Fruit fly (Drosophila melanogaster) whole organism, embryonic: Measurements from ENCODE around the gene CG9498.

Experiments
- Awh ChIP-seq: fragments of 200-800 bp; sonication (Bioruptor generic); IDR thresholded peaks from 2 replicates; pipeline ENCODE4, ENCODE4 v1.3.6; 2022; ENCODE audit warnings: missing biosample characterization, missing genetic modification characterization
- CG1024 ChIP-seq: fragments of 200-800 bp; sonication (Bioruptor generic); IDR thresholded peaks from 2 replicates; pipeline ENCODE4 v1.3.6; 2022; ENCODE audit warnings: missing biosample characterization, missing genetic modification characterization
- CG10565 ChIP-seq: fragments of 200-800 bp; sonication (Bioruptor generic); optimal IDR thresholded peaks from 3 replicates; lab custom pipeline; 2016; ENCODE audit warnings: missing biosample characterization, mild to moderate bottlenecking, missing genetic modification characterization
- CG12071 ChIP-seq: fragments of 200-800 bp; sonication (Bioruptor generic); optimal IDR thresholded peaks from 3 replicates; lab custom pipeline; 2018; ENCODE audit warnings: missing biosample characterization, mild to moderate bottlenecking, missing genetic modification characterization
- CG13424 ChIP-seq: fragments of 200-800 bp; sonication (Bioruptor generic); optimal IDR thresholded peaks from 2 replicates; lab custom pipeline; 2019; ENCODE audit warnings: missing biosample characterization, mild to moderate bottlenecking, missing genetic modification characterization, moderate library complexity
- CG15696 ChIP-seq: fragments of 200-800 bp; sonication (Bioruptor generic); optimal IDR thresholded peaks from 2 replicates; lab custom pipeline; 2019; ENCODE audit warnings: missing biosample characterization, mild to moderate bottlenecking, missing genetic modification characterization, moderate library complexity
- CG16779 ChIP-seq: fragments of 200-800 bp; sonication (Bioruptor generic); IDR thresholded peaks from 2 replicates; pipeline ENCODE4 v1.3.6; 2022; ENCODE audit warnings: missing biosample characterization, missing genetic modification characterization
- CG17186 ChIP-seq: fragments of 200-800 bp; sonication (Bioruptor generic); optimal IDR thresholded peaks from 3 replicates; lab custom pipeline; 2017; ENCODE audit warnings: missing biosample characterization, missing genetic modification reagents, missing genetic modification characterization
- CG18476 ChIP-seq: fragments of 200-800 bp; sonication (Bioruptor generic); optimal IDR thresholded peaks from 2 replicates; lab custom pipeline; 2016; ENCODE audit warnings: missing biosample characterization, mild to moderate bottlenecking, missing genetic modification characterization
- CG2129 ChIP-seq: fragments of 200-800 bp; sonication (Bioruptor generic); IDR thresholded peaks from 2 replicates; pipeline ENCODE4 v1.3.6; 2022; ENCODE audit warnings: missing biosample characterization, missing genetic modification characterization; ENCODE audit not compliant: partially characterized antibody
- CG31388 ChIP-seq: fragments of 200-800 bp; sonication (Bioruptor generic); optimal IDR thresholded peaks from 2 replicates; lab custom pipeline; 2016; ENCODE audit warnings: missing biosample characterization, missing genetic modification characterization
- CG34224 ChIP-seq: fragments of 200-800 bp; sonication (Bioruptor generic); IDR thresholded peaks from 3 replicates; pipeline ENCODE4 v1.3.6; 2022; ENCODE audit warnings: missing biosample characterization, missing genetic modification characterization; ENCODE audit not compliant: partially characterized antibody
- CG3847 ChIP-seq: fragments of 200-800 bp; sonication (Bioruptor generic); IDR thresholded peaks from 2 replicates; pipeline ENCODE4 v1.3.6; 2022; ENCODE audit warnings: missing biosample characterization, missing genetic modification characterization
- CG42726 ChIP-seq: fragments of 200-800 bp; sonication (Bioruptor generic); IDR thresholded peaks from 2 replicates; pipeline ENCODE4 v1.3.6; 2022; ENCODE audit warnings: missing biosample characterization, missing genetic modification characterization; ENCODE audit not compliant: partially characterized antibody
- CG43689 ChIP-seq: fragments of 200-800 bp; sonication (Bioruptor generic); IDR thresholded peaks from 2 replicates; pipeline ENCODE4 v1.3.6; 2022; ENCODE audit warnings: missing biosample characterization, missing genetic modification characterization
- CG4820 ChIP-seq: fragments of 200-800 bp; sonication (Bioruptor generic); optimal IDR thresholded peaks from 3 replicates; lab custom pipeline; 2016; ENCODE audit warnings: missing biosample characterization, missing genetic modification characterization
- CG8944 ChIP-seq: fragments of 200-800 bp; sonication (Bioruptor generic); optimal IDR thresholded peaks from 3 replicates; lab custom pipeline; 2016; ENCODE audit warnings: missing biosample characterization, missing genetic modification characterization
- CG9215 ChIP-seq: fragments of 200-800 bp; sonication (Bioruptor generic); IDR thresholded peaks from 2 replicates; pipeline ENCODE4 v1.3.6; 2022; ENCODE audit warnings: missing biosample characterization, missing genetic modification characterization
- CG9727 ChIP-seq: fragments of 200-800 bp; sonication (Bioruptor generic); optimal IDR thresholded peaks from 3 replicates; lab custom pipeline; 2017; ENCODE audit warnings: missing biosample characterization, mild to moderate bottlenecking, missing genetic modification characterization
- CTCF ChIP-seq: fragments of 200-800 bp; sonication (Bioruptor generic); optimal IDR thresholded peaks from 2 replicates; lab custom pipeline; 2017; ENCODE audit warnings: missing biosample characterization, mild to moderate bottlenecking, missing genetic modification characterization, moderate library complexity
- Doc2 ChIP-seq: fragments of 200-800 bp; sonication (Bioruptor generic); IDR thresholded peaks from 2 replicates; pipeline ENCODE4 v1.3.6; 2022; ENCODE audit warnings: missing biosample characterization, missing genetic modification characterization
- Doc3 ChIP-seq: fragments of 200-800 bp; sonication (Bioruptor generic); IDR thresholded peaks from 3 replicates; pipeline ENCODE4 v1.3.6; 2022; ENCODE audit warnings: missing biosample characterization, missing genetic modification characterization; ENCODE audit not compliant: partially characterized antibody
- Elba2 ChIP-seq: fragments of 200-800 bp; sonication (Bioruptor generic); optimal IDR thresholded peaks from 3 replicates; lab custom pipeline; 2016; ENCODE audit warnings: missing biosample characterization, missing genetic modification characterization
- HHEX ChIP-seq: fragments of 200-800 bp; sonication (Bioruptor generic); optimal IDR thresholded peaks from 3 replicates; lab custom pipeline; 2017; ENCODE audit warnings: missing biosample characterization, mild to moderate bottlenecking, missing genetic modification characterization, missing genetic modification reagents
- Lhr ChIP-seq: fragments of 200-800 bp; sonication (Bioruptor generic); optimal IDR thresholded peaks from 3 replicates; lab custom pipeline; 2017; ENCODE audit warnings: mild to moderate bottlenecking, missing biosample characterization, missing genetic modification reagents, missing genetic modification characterization
- Oaz ChIP-seq: fragments of 200-800 bp; sonication (Bioruptor generic); IDR thresholded peaks from 2 replicates; pipeline ENCODE4 v1.3.6; 2022; ENCODE audit warnings: missing biosample characterization, missing genetic modification characterization
- Tbp ChIP-seq: fragments of >200 bp; optimal IDR thresholded peaks from 2 replicates; lab custom pipeline; 2018; ENCODE audit warnings: missing biosample characterization, missing genetic modification characterization
- ara ChIP-seq: fragments of 200-800 bp; sonication (Bioruptor generic); IDR thresholded peaks from 2 replicates; pipeline ENCODE4 v1.3.6; 2022; ENCODE audit warnings: missing biosample characterization, missing genetic modification characterization
- cad ChIP-seq: fragments of >200 bp; optimal IDR thresholded peaks from 2 replicates; lab custom pipeline; 2017; ENCODE audit warnings: missing biosample characterization, missing genetic modification characterization
- chinmo ChIP-seq: fragments of 200-800 bp; sonication (Bioruptor generic); IDR thresholded peaks from 4 replicates; pipeline ENCODE4 v1.3.6; 2022; ENCODE audit warnings: missing biosample characterization, missing genetic modification characterization; ENCODE audit not compliant: partially characterized antibody
- chm ChIP-seq: fragments of 200-800 bp; sonication (Bioruptor generic); IDR thresholded peaks from 2 replicates; pipeline ENCODE4 v1.3.6; 2022; ENCODE audit warnings: missing biosample characterization, missing genetic modification characterization
- croc ChIP-seq: fragments of 200-800 bp; sonication (Bioruptor generic); conservative IDR thresholded peaks from 3 replicates; pipeline ENCODE4 v1.3.6; 2022; ENCODE audit warnings: missing biosample characterization, missing genetic modification characterization
- en ChIP-seq: fragments of 200-800 bp; sonication (Bioruptor generic); optimal IDR thresholded peaks from 2 replicates; lab custom pipeline; 2016; ENCODE audit warnings: missing biosample characterization, missing genetic modification characterization
- ewg ChIP-seq: fragments of 200-800 bp; sonication (Bioruptor generic); optimal IDR thresholded peaks from 3 replicates; lab custom pipeline; 2017; ENCODE audit warnings: mild to moderate bottlenecking, missing biosample characterization, missing genetic modification reagents, missing genetic modification characterization
- ftz-f1 ChIP-seq: fragments of 200-800 bp; sonication (Bioruptor generic); optimal IDR thresholded peaks from 2 replicates; lab custom pipeline; 2016; ENCODE audit warnings: missing biosample characterization, missing genetic modification characterization
- fu2 ChIP-seq: fragments of 200-800 bp; sonication (Bioruptor generic); optimal IDR thresholded peaks from 2 replicates; lab custom pipeline; 2016; ENCODE audit warnings: missing biosample characterization, missing genetic modification characterization
- grau ChIP-seq: fragments of 200-800 bp; optimal IDR thresholded peaks from 3 replicates; lab custom pipeline; 2019; ENCODE audit warnings: missing biosample characterization, mild to moderate bottlenecking, missing genetic modification characterization, moderate library complexity
- gsb ChIP-seq: fragments of 200-800 bp; sonication (Bioruptor generic); IDR thresholded peaks from 2 replicates; pipeline ENCODE4 v1.3.6; 2022; ENCODE audit warnings: missing biosample characterization, missing genetic modification characterization
- gsb-n ChIP-seq: fragments of 200-800 bp; sonication (Bioruptor generic); optimal IDR thresholded peaks from 3 replicates; lab custom pipeline; 2018; ENCODE audit warnings: missing biosample characterization, mild to moderate bottlenecking, missing genetic modification characterization
- jigr1 ChIP-seq: fragments of 200-800 bp; sonication (Bioruptor generic); IDR thresholded peaks from 3 replicates; pipeline ENCODE4 v1.3.6; 2022; ENCODE audit warnings: missing biosample characterization, missing genetic modification characterization
- lab ChIP-seq: fragments of 200-800 bp; sonication (Bioruptor generic); optimal IDR thresholded peaks from 3 replicates; lab custom pipeline; 2017; ENCODE audit warnings: missing biosample characterization, missing genetic modification characterization, mild to moderate bottlenecking, moderate library complexity, missing genetic modification reagents
- maf-S ChIP-seq: fragments of 200-800 bp; sonication (Bioruptor generic); optimal IDR thresholded peaks from 2 replicates; lab custom pipeline; 2016; ENCODE audit warnings: missing biosample characterization, missing genetic modification characterization
- mam ChIP-seq: fragments of 200-800 bp; sonication (Bioruptor generic); optimal IDR thresholded peaks from 3 replicates; lab custom pipeline; 2016; ENCODE audit warnings: missing biosample characterization, missing genetic modification characterization
- pnt ChIP-seq: fragments of 200-800 bp; sonication (Bioruptor generic); optimal IDR thresholded peaks from 3 replicates; lab custom pipeline; 2016; ENCODE audit warnings: missing biosample characterization, missing genetic modification characterization
- pum ChIP-seq: fragments of 200-800 bp; sonication (Bioruptor generic); optimal IDR thresholded peaks from 2 replicates; lab custom pipeline; 2016; ENCODE audit warnings: missing biosample characterization, missing genetic modification characterization
- pzg ChIP-seq: fragments of 200-800 bp; sonication (Bioruptor generic); optimal IDR thresholded peaks from 3 replicates; lab custom pipeline; 2018; ENCODE audit warnings: missing biosample characterization, mild to moderate bottlenecking, missing genetic modification characterization, moderate library complexity
- rib ChIP-seq: fragments of 200-800 bp; sonication (Bioruptor generic); IDR thresholded peaks from 2 replicates; pipeline ENCODE4 v1.3.6; 2022; ENCODE audit warnings: missing biosample characterization, missing genetic modification characterization
- salm ChIP-seq: fragments of 200-800 bp; sonication (Bioruptor generic); optimal IDR thresholded peaks from 2 replicates; lab custom pipeline; 2018; ENCODE audit warnings: missing biosample characterization, mild to moderate bottlenecking, missing genetic modification characterization
- schlank ChIP-seq: fragments of 200-800 bp; sonication (Bioruptor generic); optimal IDR thresholded peaks from 2 replicates; lab custom pipeline; 2018; ENCODE audit warnings: missing biosample characterization, mild to moderate bottlenecking, missing genetic modification characterization
- sna ChIP-seq: fragments of 200-800 bp; sonication (Bioruptor generic); IDR thresholded peaks from 2 replicates; pipeline ENCODE4 v1.3.6; 2022; ENCODE audit warnings: missing biosample characterization, missing genetic modification characterization; ENCODE audit not compliant: partially characterized antibody
- tap ChIP-seq: fragments of 200-800 bp; optimal IDR thresholded peaks from 3 replicates; lab custom pipeline; 2019; ENCODE audit warnings: missing biosample characterization, mild to moderate bottlenecking, missing genetic modification characterization, moderate library complexity
- wek ChIP-seq: fragments of 200-800 bp; sonication (Bioruptor generic); optimal IDR thresholded peaks from 3 replicates; lab custom pipeline; 2018; ENCODE audit warnings: missing biosample characterization, mild to moderate bottlenecking, missing genetic modification characterization, moderate library complexity

CG9498 gene

DNA sequence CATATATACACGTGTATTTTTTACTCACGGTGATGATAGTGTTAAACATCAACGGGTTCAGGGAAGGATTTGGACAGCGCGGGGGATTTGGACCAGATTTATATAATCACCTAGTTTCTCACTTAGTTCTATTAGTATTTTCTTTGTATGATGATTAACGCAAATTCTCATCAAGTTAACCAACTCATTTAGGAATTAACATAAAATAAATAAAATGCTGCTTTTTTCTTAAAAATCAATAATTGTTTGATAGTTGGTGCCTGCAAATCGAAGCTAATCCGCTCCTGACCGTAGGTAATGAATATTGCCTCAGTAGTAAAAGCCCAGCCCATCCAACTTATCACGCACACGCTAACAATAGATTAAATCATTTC lies 962 bp upstream of the CG9498 start (continued):
- TF ChIP-seq Awh (no peak), rib (GFP tag; lab: Robert Waterston, UW) (peak; percentile 85), CG9727 (GFP tag; lab: Kevin White, UChicago) (peak; percentile 72), Tbp (no peak), Doc2 (GFP tag; lab: Robert Waterston, UW) (peak; percentile 63), CTCF (GFP tag; lab: Kevin White, UChicago) (no peak), fu2 (GFP tag; lab: Kevin White, UChicago) (peak; percentile 77), mam (peak; percentile 96), wek (GFP tag; lab: Kevin White, UChicago) (no peak), salm (peak; percentile 42), CG15696 (tag; lab: Kevin White, UChicago) (peak; percentile 55), ftz-f1 (GFP tag; lab: Kevin White, UChicago) (no peak), pnt (GFP tag; lab: Kevin White, UChicago) (peak; percentile 65), CG42726 (no peak), schlank (tag; lab: Kevin White, UChicago) (peak; percentile 79), CG18476 (GFP tag; lab: Kevin White, UChicago) (peak; percentile 57), CG4820 (GFP tag; lab: Kevin White, UChicago) (peak; percentile 71), lab (GFP tag; lab: Kevin White, UChicago) (peak; percentile 93), CG1024 (GFP tag; lab: Robert Waterston, UW) (peak; percentile 41), Lhr (peak; percentile 18), ara (peak; percentile 59; the same call in 1 of the 2 replicates), grau (peak; percentile 90), CG31388 (GFP tag; lab: Kevin White, UChicago) (peak; percentile 58), jigr1 (peak; percentile 79; the same call in 2 of the 3 replicates), CG12071 (GFP tag; lab: Kevin White, UChicago) (peak; percentile 72), tap (tag; lab: Kevin White, UChicago) (peak; percentile 78), HHEX (peak; percentile 85), en (GFP tag; lab: Kevin White, UChicago) (peak; percentile 48), CG2129 (GFP tag; lab: Robert Waterston, UW) (no peak), CG17186 (peak; percentile 5), pzg (GFP tag; lab: Kevin White, UChicago) (no peak), Doc3 (GFP tag; lab: Robert Waterston, UW) (no peak), pum (GFP tag; lab: Kevin White, UChicago) (peak; percentile 83), CG9215 (GFP tag; lab: Robert Waterston, UW) (peak; percentile 91), croc (GFP tag; lab: Robert Waterston, UW) (peak; percentile 59; the same call in 2 of the 3 replicates), gsb-n (tag; lab: Kevin White, UChicago) (peak; percentile 23), CG3847 (GFP tag; lab: Robert Waterston, UW) (peak; percentile 92), sna (GFP tag; lab: Robert Waterston, UW) (no peak), Oaz (GFP tag; lab: Robert Waterston, UW) (peak; percentile 70), CG10565 (GFP tag; lab: Kevin White, UChicago) (no peak), gsb (GFP tag; lab: Robert Waterston, UW) (peak; percentile 78), ewg (GFP tag; lab: Kevin White, UChicago) (peak; percentile 49), CG8944 (GFP tag; lab: Kevin White, UChicago) (peak; percentile 62), cad (GFP tag; lab: Kevin White, UChicago) (no peak), CG16779 (GFP tag; lab: Robert Waterston, UW) (peak; percentile 55; the same call in 1 of the 2 replicates), CG34224 (GFP tag; lab: Robert Waterston, UW) (no peak), CG13424 (tag; lab: Kevin White, UChicago) (peak; percentile 86), chm (GFP tag; lab: Robert Waterston, UW) (no peak), Elba2 (GFP tag; lab: Kevin White, UChicago) (no peak), maf-S (GFP tag; lab: Kevin White, UChicago) (peak; percentile 70), CG43689 (GFP tag; lab: Robert Waterston, UW) (peak; percentile 69), chinmo (GFP tag; lab: Robert Waterston, UW) (no peak)
